Fruit fly (Drosophila melanogaster) whole organism, embryonic: ENCODE measurements around the gene TyrRII.

Experiments used
- Blimp-1 ChIP-seq: fragments of 200-800 bp; sonication (Bioruptor generic); optimal IDR thresholded peaks from 3 replicates; lab custom pipeline; 2018; ENCODE audit warnings: missing biosample characterization, missing genetic modification characterization, mild to moderate bottlenecking, moderate library complexity, missing genetic modification reagents
- Bteb2 ChIP-seq: fragments of 200-800 bp; sonication (Bioruptor generic); optimal IDR thresholded peaks from 2 replicates; lab custom pipeline; 2016; ENCODE audit warnings: missing biosample characterization, missing genetic modification characterization
- CG10543 ChIP-seq: fragments of 200-800 bp; sonication (Bioruptor generic); optimal IDR thresholded peaks from 3 replicates; lab custom pipeline; 2017; ENCODE audit warnings: missing biosample characterization, mild to moderate bottlenecking, missing genetic modification characterization, moderate library complexity
- CG12071 ChIP-seq: fragments of 200-800 bp; sonication (Bioruptor generic); optimal IDR thresholded peaks from 3 replicates; lab custom pipeline; 2018; ENCODE audit warnings: missing biosample characterization, mild to moderate bottlenecking, missing genetic modification characterization
- CG12659 ChIP-seq: fragments of 200-800 bp; sonication (Bioruptor generic); optimal IDR thresholded peaks from 3 replicates; lab custom pipeline; 2017; ENCODE audit warnings: mild to moderate bottlenecking, missing biosample characterization, missing genetic modification reagents, missing genetic modification characterization
- CG13624 ChIP-seq: fragments of 200-800 bp; sonication (Bioruptor generic); optimal IDR thresholded peaks from 2 replicates; lab custom pipeline; 2016; ENCODE audit warnings: missing biosample characterization, missing genetic modification characterization
- CG15514 ChIP-seq: fragments of 200-800 bp; sonication (Bioruptor generic); optimal IDR thresholded peaks from 3 replicates; lab custom pipeline; 2017; ENCODE audit warnings: missing biosample characterization, missing genetic modification characterization, mild to moderate bottlenecking, moderate library complexity, missing genetic modification reagents
- CG1603 ChIP-seq: fragments of 200-800 bp; sonication (Bioruptor generic); optimal IDR thresholded peaks from 2 replicates; lab custom pipeline; 2019; ENCODE audit warnings: missing biosample characterization, mild to moderate bottlenecking, missing genetic modification characterization, moderate library complexity
- CG1832 ChIP-seq: fragments of 200-800 bp; sonication (Bioruptor generic); optimal IDR thresholded peaks from 2 replicates; lab custom pipeline; 2017; ENCODE audit warnings: missing biosample characterization, mild to moderate bottlenecking, missing genetic modification characterization, inconsistent platforms
- CG18599 ChIP-seq: fragments of 200-800 bp; sonication (Bioruptor generic); optimal IDR thresholded peaks from 3 replicates; lab custom pipeline; 2017; ENCODE audit warnings: missing biosample characterization, missing genetic modification characterization, mild to moderate bottlenecking, moderate library complexity, missing genetic modification reagents
- CG2678 ChIP-seq: fragments of 200-800 bp; sonication (Bioruptor generic); optimal IDR thresholded peaks from 3 replicates; lab custom pipeline; 2019; ENCODE audit warnings: missing biosample characterization, mild to moderate bottlenecking, missing genetic modification characterization, moderate library complexity
- CG32772 ChIP-seq: fragments of 200-800 bp; sonication (Bioruptor generic); IDR thresholded peaks from 2 replicates; pipeline ENCODE4 v1.3.6; 2022; ENCODE audit warnings: missing biosample characterization, missing genetic modification characterization
- CG3281 ChIP-seq: fragments of 200-800 bp; sonication (Bioruptor generic); optimal IDR thresholded peaks from 3 replicates; lab custom pipeline; 2017; ENCODE audit warnings: missing biosample characterization, mild to moderate bottlenecking, missing genetic modification characterization
- CG34376 ChIP-seq: fragments of 200-800 bp; sonication (Bioruptor generic); optimal IDR thresholded peaks from 2 replicates; lab custom pipeline; 2018; ENCODE audit warnings: missing biosample characterization, mild to moderate bottlenecking, missing genetic modification characterization
- CG4328 ChIP-seq: fragments of 200-800 bp; sonication (Bioruptor generic); optimal IDR thresholded peaks from 3 replicates; lab custom pipeline; 2017; ENCODE audit warnings: missing biosample characterization, missing genetic modification reagents, missing genetic modification characterization
- CG6765 ChIP-seq: fragments of 200-800 bp; sonication (Bioruptor generic); optimal IDR thresholded peaks from 3 replicates; lab custom pipeline; 2017; ENCODE audit warnings: missing biosample characterization, mild to moderate bottlenecking, missing genetic modification characterization
- CG7963 ChIP-seq: fragments of 200-800 bp; sonication (Bioruptor generic); IDR thresholded peaks from 3 replicates; pipeline ENCODE4 v1.3.6; 2022; ENCODE audit warnings: missing biosample characterization, missing genetic modification characterization; ENCODE audit not compliant: partially characterized antibody
- CG9727 ChIP-seq: fragments of 200-800 bp; sonication (Bioruptor generic); optimal IDR thresholded peaks from 3 replicates; lab custom pipeline; 2017; ENCODE audit warnings: missing biosample characterization, mild to moderate bottlenecking, missing genetic modification characterization
- CrebB ChIP-seq: fragments of 200-800 bp; sonication (Bioruptor generic); optimal IDR thresholded peaks from 3 replicates; lab custom pipeline; 2018; ENCODE audit warnings: missing biosample characterization, mild to moderate bottlenecking, missing genetic modification characterization
- HLHmδ ChIP-seq: fragments of 200-800 bp; sonication (Bioruptor generic); optimal IDR thresholded peaks from 2 replicates; lab custom pipeline; 2018; ENCODE audit warnings: missing biosample characterization, mild to moderate bottlenecking, missing genetic modification characterization, moderate library complexity
- Meics ChIP-seq: fragments of 200-800 bp; sonication (Bioruptor generic); optimal IDR thresholded peaks from 2 replicates; lab custom pipeline; 2017; ENCODE audit warnings: missing biosample characterization, mild to moderate bottlenecking, missing genetic modification characterization
- Mes4 ChIP-seq: fragments of 200-800 bp; sonication (Bioruptor generic); optimal IDR thresholded peaks from 2 replicates; lab custom pipeline; 2016; ENCODE audit warnings: missing biosample characterization, missing genetic modification characterization
- Nf-YC ChIP-seq: fragments of 200-800 bp; optimal IDR thresholded peaks from 3 replicates; lab custom pipeline; 2019; ENCODE audit warnings: missing biosample characterization, mild to moderate bottlenecking, missing genetic modification characterization, moderate library complexity
- PHDP ChIP-seq: fragments of 200-800 bp; sonication (Bioruptor generic); optimal IDR thresholded peaks from 3 replicates; lab custom pipeline; 2018; ENCODE audit warnings: missing biosample characterization, mild to moderate bottlenecking, missing genetic modification characterization, moderate library complexity
- Trl ChIP-seq, 3 experiments: fragments of >200 bp in 2 of 3; fragments of 200-800 bp in 1 of 3; sonication (Bioruptor generic) in 1 of 3; optimal IDR thresholded peaks; 2 replicates in 1 of 3; 3 replicates in 2 of 3; lab custom pipeline; 2016 to 2017; ENCODE audit warnings: missing biosample characterization in 1 of 3, missing genetic modification characterization in 1 of 3
- abd-A ChIP-seq: fragments of 200-800 bp; sonication (Bioruptor generic); optimal IDR thresholded peaks from 3 replicates; lab custom pipeline; 2019; ENCODE audit warnings: missing biosample characterization, mild to moderate bottlenecking, missing genetic modification characterization, moderate library complexity
- ac ChIP-seq: fragments of 200-800 bp; sonication (Bioruptor generic); optimal IDR thresholded peaks from 3 replicates; lab custom pipeline; 2017; ENCODE audit warnings: missing biosample characterization, mild to moderate bottlenecking, missing genetic modification characterization
- bigmax ChIP-seq: fragments of 200-800 bp; sonication (Bioruptor generic); optimal IDR thresholded peaks from 2 replicates; lab custom pipeline; 2018; ENCODE audit warnings: missing biosample characterization, mild to moderate bottlenecking, missing genetic modification characterization
- cg ChIP-seq: fragments of 200-800 bp; sonication (Bioruptor generic); optimal IDR thresholded peaks from 3 replicates; lab custom pipeline; 2019; ENCODE audit warnings: missing biosample characterization, mild to moderate bottlenecking, missing genetic modification characterization, moderate library complexity
- chn ChIP-seq: fragments of 200-800 bp; sonication (Bioruptor generic); optimal IDR thresholded peaks from 2 replicates; lab custom pipeline; 2016; ENCODE audit warnings: missing biosample characterization, missing genetic modification characterization
- crc ChIP-seq: fragments of 200-800 bp; sonication (Bioruptor generic); optimal IDR thresholded peaks from 2 replicates; lab custom pipeline; 2016; ENCODE audit warnings: missing biosample characterization, missing genetic modification characterization
- dm ChIP-seq: fragments of 200-800 bp; sonication (Bioruptor generic); optimal IDR thresholded peaks from 3 replicates; lab custom pipeline; 2016; ENCODE audit warnings: missing biosample characterization, missing genetic modification characterization
- eve ChIP-seq, 2 experiments: fragments of >200 bp; optimal IDR thresholded peaks; 2 replicates each; lab custom pipeline; 2017; ENCODE audit warnings: missing biosample characterization in 2 of 2, missing genetic modification characterization in 2 of 2
- fu2 ChIP-seq: fragments of 200-800 bp; sonication (Bioruptor generic); optimal IDR thresholded peaks from 2 replicates; lab custom pipeline; 2016; ENCODE audit warnings: missing biosample characterization, missing genetic modification characterization
- kah ChIP-seq: fragments of 200-800 bp; sonication (Bioruptor generic); optimal IDR thresholded peaks from 2 replicates; lab custom pipeline; 2018; ENCODE audit warnings: missing biosample characterization, mild to moderate bottlenecking, missing genetic modification characterization
- lab ChIP-seq: fragments of 200-800 bp; sonication (Bioruptor generic); optimal IDR thresholded peaks from 3 replicates; lab custom pipeline; 2017; ENCODE audit warnings: missing biosample characterization, missing genetic modification characterization, mild to moderate bottlenecking, moderate library complexity, missing genetic modification reagents
- lbe ChIP-seq: fragments of 200-800 bp; sonication (Bioruptor generic); optimal IDR thresholded peaks from 2 replicates; lab custom pipeline; 2016; ENCODE audit warnings: missing biosample characterization, mild to moderate bottlenecking, missing genetic modification characterization
- luna ChIP-seq: fragments of 200-800 bp; sonication (Bioruptor generic); optimal IDR thresholded peaks from 2 replicates; lab custom pipeline; 2016; ENCODE audit warnings: missing biosample characterization, missing genetic modification characterization
- maf-S ChIP-seq: fragments of 200-800 bp; sonication (Bioruptor generic); optimal IDR thresholded peaks from 2 replicates; lab custom pipeline; 2016; ENCODE audit warnings: missing biosample characterization, missing genetic modification characterization
- mld ChIP-seq: fragments of 200-800 bp; sonication (Bioruptor generic); IDR thresholded peaks from 3 replicates; pipeline ENCODE4 v1.3.6; 2022; ENCODE audit warnings: missing biosample characterization, missing genetic modification characterization; ENCODE audit not compliant: partially characterized antibody
- nau ChIP-seq: fragments of 200-800 bp; sonication (Bioruptor generic); optimal IDR thresholded peaks from 3 replicates; lab custom pipeline; 2017; ENCODE audit warnings: missing biosample characterization, mild to moderate bottlenecking, missing genetic modification characterization, missing genetic modification reagents
- pb ChIP-seq: fragments of 200-800 bp; sonication (Bioruptor generic); optimal IDR thresholded peaks from 3 replicates; lab custom pipeline; 2016; ENCODE audit warnings: missing biosample characterization, missing genetic modification characterization
- sc ChIP-seq, 3 experiments: fragments of >200 bp in 2 of 3; fragments of 200-800 bp in 1 of 3; sonication (Bioruptor generic) in 1 of 3; optimal IDR thresholded peaks; 2 replicates in 2 of 3; 3 replicates in 1 of 3; lab custom pipeline; 2017; ENCODE audit warnings: mild to moderate bottlenecking in 1 of 3, missing biosample characterization in 1 of 3, missing genetic modification characterization in 1 of 3, missing genetic modification reagents in 1 of 3
- sr ChIP-seq: fragments of 200-800 bp; sonication (Bioruptor generic); IDR thresholded peaks from 3 replicates; pipeline ENCODE4 v1.3.6; 2022; ENCODE audit warnings: missing biosample characterization, missing genetic modification characterization
- tx ChIP-seq: fragments of 200-800 bp; sonication (Bioruptor generic); optimal IDR thresholded peaks from 2 replicates; lab custom pipeline; 2016; ENCODE audit warnings: missing biosample characterization, missing genetic modification characterization
- unpg ChIP-seq: fragments of 200-800 bp; sonication (Bioruptor generic); optimal IDR thresholded peaks from 3 replicates; lab custom pipeline; 2018; ENCODE audit warnings: missing biosample characterization, mild to moderate bottlenecking, missing genetic modification characterization, moderate library complexity
- zfh2 ChIP-seq: fragments of 200-800 bp; sonication (Bioruptor generic); optimal IDR thresholded peaks from 2 replicates; lab custom pipeline; 2016; ENCODE audit warnings: missing biosample characterization, missing genetic modification characterization

TyrRII gene

dm6 chr3R:17716858-17717596 lies 19.4 kb upstream of the TyrRII start (continued):
- peak; percentile 23 for TF ChIP-seq maf-S (GFP tag; lab: Kevin White, UChicago)
- TF ChIP-seq cg (GFP tag; lab: Kevin White, UChicago): peak; percentile 96
- TF ChIP-seq CG10543 (GFP tag; lab: Kevin White, UChicago): peak; percentile 85
- no peak for TF ChIP-seq sc (optimal IDR thresholded peaks at IDR 0.05; lab: Kevin White, UChicago)
- TF ChIP-seq sc (GFP tag; optimal IDR thresholded peaks at IDR 0.05; lab: Kevin White, UChicago): no peak
- TF ChIP-seq lbe: peak; percentile 87
- peak; percentile 95 for TF ChIP-seq bigmax (GFP tag; lab: Kevin White, UChicago)
- TF ChIP-seq Meics: peak; percentile 48
- TF ChIP-seq Trl (optimal IDR thresholded peaks at IDR 0.05; lab: Kevin White, UChicago): peak; percentile 98
- TF ChIP-seq Trl (GFP tag; optimal IDR thresholded peaks at IDR 0.05; lab: Kevin White, UChicago): peak; percentile 80
- peak; percentile 9 for TF ChIP-seq unpg (GFP tag; lab: Kevin White, UChicago)
- peak; percentile 20 for TF ChIP-seq CG1603 (tag; lab: Kevin White, UChicago)
- TF ChIP-seq sr (GFP tag; lab: Robert Waterston, UW): no peak
- TF ChIP-seq CG32772 (GFP tag; lab: Robert Waterston, UW): no peak
- peak; percentile 15 for TF ChIP-seq Blimp-1
- TF ChIP-seq PHDP: peak; percentile 2
- peak; percentile 51 for TF ChIP-seq zfh2
- TF ChIP-seq CG13624: peak; percentile 66
- peak; percentile 98 for TF ChIP-seq CG1832
- TF ChIP-seq CG12659 (GFP tag; lab: Kevin White, UChicago): peak; percentile 51
- TF ChIP-seq CG18599 (GFP tag; lab: Kevin White, UChicago): peak; percentile 69
- peak; percentile 49 for TF ChIP-seq Bteb2 (GFP tag; lab: Kevin White, UChicago)
- peak; percentile 34 for TF ChIP-seq CG3281
- peak; percentile 65 for TF ChIP-seq CrebB (tag; lab: Kevin White, UChicago)
- TF ChIP-seq Mes4 (GFP tag; lab: Kevin White, UChicago): peak; percentile 6
- TF ChIP-seq pb (GFP tag; lab: Kevin White, UChicago): peak; percentile 41
- TF ChIP-seq chn (GFP tag; lab: Kevin White, UChicago): peak; percentile 34
- TF ChIP-seq CG12071 (GFP tag; lab: Kevin White, UChicago): peak; percentile 39
- peak; percentile 50 for TF ChIP-seq dm
- TF ChIP-seq CG2678 (tag; lab: Kevin White, UChicago): peak; percentile 28
- TF ChIP-seq CG15514 (GFP tag; lab: Kevin White, UChicago): peak; percentile 47
- TF ChIP-seq kah (GFP tag; lab: Kevin White, UChicago): peak; percentile 43
- peak; percentile 27 for TF ChIP-seq fu2 (GFP tag; lab: Kevin White, UChicago)
- TF ChIP-seq ac (GFP tag; lab: Kevin White, UChicago): peak; percentile 24
- no peak for TF ChIP-seq CG7963 (GFP tag; lab: Robert Waterston, UW)
- TF ChIP-seq abd-A (tag; lab: Kevin White, UChicago): peak; percentile 94
- no peak for TF ChIP-seq eve (GFP tag; optimal IDR thresholded peaks at IDR 0.05; lab: Kevin White, UChicago)
- peak; percentile 4 for TF ChIP-seq CG4328
- peak; percentile 62 for TF ChIP-seq lab (GFP tag; lab: Kevin White, UChicago)
- no peak for TF ChIP-seq tx (GFP tag; lab: Kevin White, UChicago)
- peak; percentile 34 for TF ChIP-seq nau (GFP tag; lab: Kevin White, UChicago)
- TF ChIP-seq mld: no peak
- TF ChIP-seq CG34376 (GFP tag; lab: Kevin White, UChicago): peak; percentile 76
- TF ChIP-seq crc (GFP tag; lab: Kevin White, UChicago): no peak
- peak; percentile 36 for TF ChIP-seq CG6765 (GFP tag; lab: Kevin White, UChicago)
- TF ChIP-seq Nf-YC: peak; percentile 72
- peak; percentile 14 for TF ChIP-seq CG9727 (GFP tag; lab: Kevin White, UChicago)
- peak; percentile 13 for TF ChIP-seq luna
- TF ChIP-seq HLHmδ (GFP tag; lab: Kevin White, UChicago): peak; percentile 72
